Fruit fly (Drosophila melanogaster): Measurements from ENCODE around the gene TyrR.

Gene TyrR

DNA sequence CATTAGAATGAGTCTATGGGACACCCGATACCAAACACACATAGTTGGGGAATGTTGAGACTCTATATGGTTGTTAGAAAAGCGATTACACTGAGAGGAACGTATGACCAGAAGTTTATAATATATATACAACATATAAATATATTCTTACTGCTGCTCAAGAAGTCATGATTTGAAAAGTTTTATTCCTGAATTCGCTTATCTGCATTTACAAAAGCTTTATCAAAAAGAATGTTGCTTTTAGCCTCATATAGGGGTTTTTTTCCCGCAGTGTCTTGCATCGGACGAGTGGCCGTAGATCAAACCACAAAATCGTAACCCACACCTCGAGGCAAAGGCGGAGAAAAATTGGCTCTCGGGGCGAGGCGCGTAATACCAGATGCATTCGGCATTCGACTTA lies 24.8 kb upstream of the TyrR start:
- TF ChIP-seq noc (tag; optimal IDR thresholded peaks at IDR 0.05), result no peak

DNA sequence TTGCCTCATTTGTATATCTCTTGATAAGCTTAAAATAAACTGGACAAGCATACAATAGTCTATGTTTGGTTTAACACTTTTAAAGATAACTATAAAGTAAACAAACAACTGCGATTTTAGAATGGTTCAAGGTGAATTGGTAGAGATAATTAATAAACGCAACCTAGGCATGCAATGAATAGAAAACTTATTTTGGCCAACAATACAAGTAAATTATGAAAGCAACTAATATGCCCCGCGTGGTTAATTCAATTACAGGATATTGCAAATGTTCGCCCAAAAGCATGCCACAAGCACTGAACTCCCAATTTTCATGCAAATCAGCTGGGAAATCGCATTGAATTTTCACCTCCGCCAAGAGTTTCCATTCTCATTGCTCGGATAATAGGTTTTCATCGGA lies 21.2 kb upstream of the TyrR start:
- TF ChIP-seq noc (tag; optimal IDR thresholded peaks at IDR 0.05), result no peak

DNA sequence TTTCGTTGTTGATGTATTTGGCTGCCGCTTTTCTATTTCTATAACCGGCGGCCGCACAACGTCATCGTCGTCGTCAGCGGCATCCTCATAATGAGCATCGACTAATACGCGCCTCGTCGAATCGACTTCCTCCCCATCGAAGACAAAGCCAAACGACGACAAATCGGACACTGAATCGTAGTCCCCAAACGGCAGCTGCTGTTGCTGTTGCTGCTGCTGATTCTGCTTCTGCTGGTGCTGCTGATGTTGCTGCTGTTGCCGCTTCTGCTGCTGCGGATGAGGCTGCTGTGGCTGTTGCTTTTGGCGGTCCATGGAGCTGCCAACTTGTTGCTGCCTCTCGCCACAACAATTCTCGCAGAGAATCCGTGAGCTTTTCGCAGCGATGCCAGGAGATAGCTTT lies 20.2 kb upstream of the TyrR start:
- TF ChIP-seq noc (tag; optimal IDR thresholded peaks at IDR 0.05), result no peak

DNA sequence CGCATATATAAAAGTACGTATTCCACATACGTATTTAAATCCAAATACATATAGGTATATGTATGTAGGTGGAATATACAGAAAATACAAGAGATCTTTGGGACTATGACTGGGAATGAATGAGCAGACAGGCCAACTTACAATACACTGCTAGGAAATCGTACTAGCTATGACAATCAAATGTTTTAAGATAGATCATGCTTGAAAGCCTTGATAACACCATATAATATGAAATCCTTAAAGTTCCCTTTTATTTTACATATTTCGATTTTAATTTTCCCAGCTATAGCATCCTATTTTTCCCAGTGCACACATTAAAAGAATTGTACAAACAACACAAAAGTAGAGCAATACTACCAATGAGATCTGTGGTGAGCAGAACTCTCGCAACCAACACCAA lies 18.4 kb upstream of the TyrR start:
- peak; percentile 73 for TF ChIP-seq noc (tag; optimal IDR thresholded peaks at IDR 0.05)

DNA sequence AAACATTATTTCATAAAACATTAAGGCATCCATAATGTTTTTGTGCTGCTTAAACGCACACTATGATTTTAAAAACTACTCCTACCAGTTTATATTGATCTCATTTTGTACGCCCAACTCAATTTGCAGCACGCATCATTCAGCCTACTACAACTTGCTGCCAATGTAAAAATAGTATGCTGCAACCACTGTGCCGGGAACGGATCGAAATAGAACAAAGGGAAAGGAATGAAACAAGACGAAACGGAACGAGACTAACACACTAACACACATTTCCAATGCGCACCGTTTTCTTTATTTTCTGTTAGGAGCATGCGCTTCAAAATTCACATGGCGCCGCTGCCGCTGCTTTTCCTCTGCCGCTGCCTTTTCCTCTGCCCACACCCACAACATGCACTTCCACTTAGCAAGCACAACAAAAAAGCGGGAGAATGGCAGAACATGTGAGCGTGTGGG lies 14.0 kb upstream of the TyrR start:
- TF ChIP-seq noc (tag; optimal IDR thresholded peaks at IDR 0.05), result no peak

DNA sequence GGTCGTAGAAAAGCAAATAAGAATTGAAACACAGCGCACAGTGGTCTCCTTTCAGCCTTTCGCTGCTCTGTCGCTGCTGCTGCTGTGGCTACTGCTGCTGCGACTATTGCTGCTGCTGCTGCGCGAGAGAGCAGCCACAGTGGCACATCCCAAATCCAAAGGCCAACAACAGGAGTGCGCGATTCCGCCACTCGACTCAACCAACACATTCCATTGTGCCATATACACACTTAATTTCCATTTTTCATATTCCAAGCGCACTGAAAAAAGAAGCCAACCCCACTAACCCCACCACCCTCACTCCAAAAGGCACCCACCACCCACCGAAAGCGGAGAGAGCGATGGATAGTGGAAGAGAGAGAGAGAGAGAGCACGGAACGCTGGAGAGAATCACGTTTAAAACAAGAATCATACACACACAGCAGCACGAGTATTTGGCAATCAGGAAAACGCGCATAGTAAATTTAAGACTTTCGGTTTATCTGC lies 13.2 kb upstream of the TyrR start:
- no peak for TF ChIP-seq noc (tag; optimal IDR thresholded peaks at IDR 0.05)

DNA sequence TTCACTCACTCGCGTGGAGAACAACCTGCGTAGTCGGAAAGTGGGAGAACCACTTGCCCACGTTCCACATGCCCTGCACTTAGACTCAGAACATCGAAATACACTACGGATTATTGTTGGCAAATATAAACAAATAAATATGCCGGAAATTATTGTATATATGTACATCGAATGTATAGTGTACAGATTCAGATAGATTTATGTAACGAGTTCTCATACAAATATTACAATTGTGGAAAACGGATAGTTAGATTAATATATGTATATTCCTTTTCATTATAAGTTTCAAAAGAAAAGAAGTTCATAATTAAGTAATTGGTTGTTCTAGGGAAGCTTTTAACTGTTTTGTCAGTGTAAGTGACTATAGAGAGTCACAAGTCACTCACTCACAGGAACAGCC lies 11.6 kb upstream of the TyrR start:
- TF ChIP-seq noc (tag; optimal IDR thresholded peaks at IDR 0.05), result no peak

DNA sequence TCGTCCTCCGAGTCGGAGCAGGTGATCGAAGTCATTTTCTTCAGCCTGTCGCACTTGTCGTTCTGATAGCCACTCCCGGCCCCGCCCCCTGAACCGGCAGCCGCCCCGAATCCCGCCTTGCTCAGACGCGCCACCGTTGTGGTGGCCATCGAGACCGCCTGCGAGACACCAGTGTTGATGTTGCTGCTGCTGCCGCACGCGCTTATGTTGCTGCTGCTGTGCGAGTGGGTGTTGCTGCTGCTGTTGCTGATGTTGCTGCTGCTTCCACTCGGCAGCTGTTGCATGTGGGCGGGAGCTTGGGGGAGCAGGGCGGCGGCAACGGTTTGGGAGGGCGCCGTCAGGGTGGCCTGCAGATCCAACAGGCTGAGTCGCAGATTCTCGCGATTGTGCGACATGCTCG lies 10.9 kb upstream of the TyrR start:
- no peak for TF ChIP-seq noc (tag; optimal IDR thresholded peaks at IDR 0.05)

DNA sequence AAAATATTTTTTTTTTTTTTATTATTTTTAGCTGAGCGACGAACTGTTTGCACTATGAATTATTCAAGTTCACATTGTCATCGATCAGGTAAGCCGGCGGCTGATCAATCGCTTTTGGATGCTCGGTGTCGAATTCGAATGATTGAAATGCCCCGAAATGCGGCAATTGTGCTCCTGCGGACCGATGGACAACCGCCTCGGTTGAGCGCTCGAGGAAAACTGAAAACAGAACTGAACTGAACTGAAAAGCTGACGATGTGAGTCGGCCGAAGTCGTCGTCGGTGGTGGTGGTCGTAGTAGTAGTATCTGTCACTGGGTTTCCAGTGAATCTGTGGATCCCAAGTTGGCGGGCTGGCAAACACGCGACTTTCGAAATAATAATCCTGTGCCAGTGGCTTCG lies 727 bp downstream of the TyrR start:
- TF ChIP-seq noc (tag; optimal IDR thresholded peaks at IDR 0.05), result no peak

DNA sequence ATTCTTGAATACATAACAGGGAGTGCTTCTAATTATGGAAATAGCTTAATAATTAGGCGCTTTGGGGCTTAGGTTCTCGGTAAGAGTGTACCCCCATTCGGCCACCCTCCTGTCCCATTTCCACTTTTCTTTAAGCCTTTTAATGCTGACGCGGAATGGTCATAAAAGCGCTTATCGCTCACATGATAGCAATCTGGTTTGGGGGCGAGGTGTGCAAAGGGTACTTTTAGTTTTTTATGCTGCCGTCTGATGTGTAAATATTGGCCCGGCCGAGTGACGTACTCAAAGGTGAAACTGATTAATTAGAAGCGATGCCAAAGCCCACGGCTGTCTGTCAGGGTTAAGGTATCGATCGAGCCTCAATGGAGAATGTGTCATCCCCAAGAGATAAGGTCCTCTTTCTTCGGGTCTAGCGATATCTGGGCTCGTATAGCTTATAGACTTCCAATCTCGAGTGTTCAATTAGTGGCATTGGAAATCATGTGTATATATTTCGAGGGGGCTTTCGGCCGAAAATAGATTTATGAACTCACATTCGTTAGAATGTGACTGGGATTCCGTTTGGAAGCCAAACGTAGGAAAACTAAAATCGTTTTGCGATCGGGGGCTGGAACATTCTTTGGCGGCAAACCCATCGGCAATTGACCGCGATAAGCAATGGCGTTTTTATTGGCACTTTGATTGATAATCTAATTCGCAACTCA lies 3.1 kb downstream of the TyrR start:
- TF ChIP-seq noc (tag; optimal IDR thresholded peaks at IDR 0.05), result peak; percentile 80

DNA sequence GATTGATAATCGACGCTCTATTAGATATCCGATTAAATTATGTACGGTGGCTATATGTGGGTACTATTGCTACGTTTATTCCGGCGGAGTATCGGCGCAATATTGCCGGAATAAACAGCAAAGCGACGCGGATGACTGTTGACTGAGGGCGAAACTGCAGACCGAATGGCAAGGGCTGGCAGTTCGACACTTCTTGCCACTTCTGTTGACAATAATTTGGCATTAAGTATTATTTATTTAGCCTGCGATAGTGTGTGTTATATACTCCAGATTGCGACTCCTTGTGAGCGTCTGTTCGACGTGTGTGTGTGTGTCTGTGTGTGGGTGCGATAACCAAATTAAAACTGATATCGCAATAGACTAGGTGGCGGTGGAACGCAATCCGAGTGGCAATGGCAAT lies 4.1 kb downstream of the TyrR start:
- peak; percentile 15 for TF ChIP-seq noc (tag; optimal IDR thresholded peaks at IDR 0.05)

DNA sequence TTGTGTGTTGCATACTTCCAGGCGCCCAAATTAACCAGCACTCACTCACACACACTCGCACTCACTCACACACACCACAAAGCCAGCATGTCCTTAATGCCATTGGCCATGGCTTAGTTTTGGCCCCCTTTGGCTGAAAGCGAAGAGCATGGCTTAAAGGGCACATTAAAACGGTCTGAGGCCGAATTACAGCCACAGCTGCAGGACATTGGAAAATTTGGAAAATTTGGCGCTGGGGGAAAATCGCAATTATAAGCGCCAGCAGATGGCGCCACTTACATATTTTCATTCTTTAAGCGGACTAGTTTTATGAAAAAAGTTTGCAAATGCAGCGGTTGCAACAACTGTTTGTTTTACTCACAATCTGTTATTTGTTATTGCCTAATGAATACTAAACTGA lies 20.4 kb downstream of the TyrR start:
- no peak for TF ChIP-seq noc (tag; optimal IDR thresholded peaks at IDR 0.05)

DNA sequence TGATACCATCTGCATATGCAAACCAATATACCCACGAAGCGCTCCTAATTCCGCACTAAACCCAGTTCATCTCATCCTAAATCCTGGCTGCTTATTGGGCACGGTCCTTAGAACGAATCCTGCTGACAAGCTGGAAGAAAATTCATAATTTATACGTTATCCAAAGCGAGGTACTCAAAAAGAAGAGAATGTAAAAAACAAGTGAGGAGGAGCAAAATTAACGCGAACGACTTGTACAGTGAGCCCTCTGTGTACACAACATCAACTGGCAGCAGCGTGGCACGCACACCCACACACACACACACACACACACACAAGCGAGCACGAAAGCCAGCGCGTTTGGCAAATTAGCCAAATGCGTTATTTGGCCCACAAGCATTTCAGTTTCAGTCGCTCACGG lies 26.7 kb downstream of the TyrR start, which contains the start of gene TyrRII:
TSS of gene TyrRII (plus strand) at position 301 of the 400 bp plus-strand sequence.
- TF ChIP-seq noc (tag; optimal IDR thresholded peaks at IDR 0.05), result no peak

DNA sequence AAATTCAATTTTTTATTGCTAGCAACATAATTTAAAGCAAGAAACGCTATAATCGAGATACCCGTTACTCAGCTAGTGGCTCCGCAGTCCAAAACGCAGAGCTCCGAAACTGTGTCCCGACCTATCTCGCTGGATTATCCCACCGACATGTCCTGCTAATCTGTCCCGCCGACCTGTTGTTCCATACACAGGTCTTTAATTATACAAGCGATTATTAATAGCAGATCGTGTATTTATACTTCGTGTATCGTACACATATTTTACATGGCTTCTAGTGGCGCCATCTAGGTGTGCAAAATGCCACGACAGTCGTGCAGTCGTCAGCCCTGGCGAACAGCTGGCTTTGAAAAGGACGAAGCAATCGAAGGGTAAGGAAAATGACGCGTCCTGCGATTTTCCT lies 29.7 kb downstream of the TyrR start, which contains the start of gene CG14321:
TSS of gene CG14321 (plus strand) at position 338 of the 400 bp plus-strand sequence.
- TF ChIP-seq noc (tag; optimal IDR thresholded peaks at IDR 0.05), result no peak

DNA sequence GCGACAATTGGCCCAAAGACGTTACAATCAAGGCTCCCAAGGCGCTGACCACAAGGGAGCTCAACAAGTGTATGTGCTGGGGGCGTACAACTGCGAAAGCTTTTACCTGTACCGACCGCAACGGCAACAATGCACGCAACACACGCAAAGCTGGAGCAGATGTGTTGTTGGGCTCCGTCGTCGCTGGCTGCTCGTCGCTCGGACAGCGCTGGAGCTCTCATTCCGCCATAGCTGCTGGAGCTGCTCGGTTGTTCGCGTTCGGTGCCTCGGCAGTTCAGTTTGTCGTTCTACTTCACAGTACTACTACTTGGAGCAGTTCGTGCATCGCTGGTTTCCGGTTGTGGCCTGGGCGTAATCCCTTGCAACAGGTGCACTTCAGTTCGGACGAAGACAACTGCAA lies 37.4 kb downstream of the TyrR start, which contains the start of gene Lgr1:
TSS of gene Lgr1 (plus strand) at position 220 of the 400 bp plus-strand sequence.
- no peak for TF ChIP-seq noc (tag; optimal IDR thresholded peaks at IDR 0.05)

DNA sequence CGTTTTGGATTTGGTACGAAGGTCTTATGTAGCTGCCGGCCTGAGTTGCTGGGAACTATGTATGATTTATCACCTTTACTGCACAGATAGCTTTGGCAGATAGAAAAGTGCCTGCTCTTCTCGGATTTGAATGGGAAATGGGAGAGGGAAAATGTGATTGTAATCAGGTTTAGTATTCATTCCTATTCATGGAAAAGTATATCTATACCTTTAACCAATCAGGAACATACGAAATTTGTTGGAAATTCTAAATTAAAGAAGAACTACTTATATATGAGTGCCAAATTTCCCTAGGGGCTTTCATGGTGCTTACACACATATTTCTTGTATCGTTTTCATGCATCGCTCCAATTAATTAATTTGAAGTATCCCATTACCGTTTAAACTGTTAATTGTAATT lies 38.0 kb downstream of the TyrR start, which contains the start of gene Atg8b:
TSS of gene Atg8b (minus strand) at position 101 of the 400 bp plus-strand sequence.
- no peak for TF ChIP-seq noc (tag; optimal IDR thresholded peaks at IDR 0.05)

DNA sequence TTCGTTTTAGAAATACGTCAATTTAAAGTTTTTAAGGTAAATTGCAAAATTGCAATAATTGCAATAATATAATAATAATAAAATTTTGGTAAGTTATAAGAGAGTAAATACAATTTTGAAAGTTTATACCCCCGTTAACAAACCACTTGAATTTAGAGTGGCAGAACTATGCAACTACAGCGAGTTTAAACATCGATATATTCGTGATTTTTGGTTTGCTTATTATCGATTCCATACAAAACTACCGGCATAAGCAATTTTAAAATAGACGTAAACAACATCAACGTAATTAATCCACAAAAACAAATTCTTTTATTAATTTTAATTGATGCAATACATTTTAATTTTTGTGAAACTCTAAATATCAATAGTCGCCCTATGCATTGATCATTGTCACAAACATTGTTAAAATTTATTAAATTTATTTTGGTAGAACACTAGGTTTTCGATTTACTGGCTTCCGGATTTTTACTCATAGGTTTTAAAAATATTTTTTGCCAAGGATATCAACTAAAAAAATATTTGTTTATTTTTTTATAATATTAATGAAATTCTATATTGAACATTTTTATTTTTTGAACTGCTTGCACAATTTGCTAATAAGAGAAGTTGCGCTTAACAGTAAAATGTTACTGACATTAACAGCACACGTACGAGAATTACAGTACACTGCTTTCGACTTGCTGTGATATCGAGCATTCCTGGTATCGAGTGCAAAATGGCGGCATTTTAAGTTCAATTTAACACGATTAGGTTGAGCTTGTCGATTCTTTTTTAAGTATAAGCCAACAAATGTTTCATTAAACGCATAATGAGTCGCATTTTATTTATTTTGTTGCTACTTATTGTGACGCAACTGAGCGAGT lies 44.0 kb downstream of the TyrR start, which contains the start of gene Pxt:
TSS of gene Pxt (plus strand) at position 695 of the 866 bp plus-strand sequence.
- TF ChIP-seq noc (tag; optimal IDR thresholded peaks at IDR 0.05), result no peak
